Worm (Caenorhabditis elegans) whole organism, young adult: ENCODE results near the gene T13B5.9.

Experiments
- F23B12.7 ChIP-seq: sonication (generic microtip); optimal IDR thresholded peaks from 2 replicates; lab custom pipeline; 2017; ENCODE audit warnings: missing genetic modification characterization, mild to moderate bottlenecking, missing compliant biosample characterization, antibody characterized with exemption, moderate library complexity; ENCODE audit not compliant: insufficient read depth
- F33H1.4 ChIP-seq: fragments of 200-800 bp; sonication (Bioruptor generic); IDR thresholded peaks from 2 replicates; pipeline ENCODE4 v1.3.6; 2022; ENCODE audit warnings: missing genetic modification reagents, missing genetic modification characterization, missing compliant biosample characterization
- F39B2.1 ChIP-seq: fragments of 200-800 bp; sonication (Bioruptor generic); IDR thresholded peaks from 2 replicates; pipeline ENCODE4 v1.3.6; 2022; ENCODE audit warnings: missing genetic modification reagents, missing genetic modification characterization, missing compliant biosample characterization
- T07F8.4 ChIP-seq: sonication (generic microtip); optimal IDR thresholded peaks from 2 replicates; lab custom pipeline; 2016; ENCODE audit warnings: mild to moderate bottlenecking, missing genetic modification characterization, moderate library complexity, missing compliant biosample characterization
- Y56A3A.18 ChIP-seq: fragments of 200-800 bp; sonication (Bioruptor generic); IDR thresholded peaks from 2 replicates; pipeline ENCODE4 v1.3.6; 2022; ENCODE audit warnings: missing genetic modification reagents, missing genetic modification characterization, missing compliant biosample characterization
- aptf-2 ChIP-seq: fragments of 200-800 bp; sonication (Bioruptor generic); conservative IDR thresholded peaks from 2 replicates; pipeline ENCODE4 v1.3.6; 2022; ENCODE audit warnings: missing genetic modification reagents, missing genetic modification characterization, missing compliant biosample characterization
- cebp-1 ChIP-seq, 2 experiments: fragments of 200-800 bp in 1 of 2; sonication (Bioruptor generic) in 1 of 2; sonication (generic microtip) in 1 of 2; IDR thresholded peaks in 1 of 2; optimal IDR thresholded peaks in 1 of 2; 2 replicates each; pipeline versions ENCODE4 v1.3.6 to Lab custom; 2017 to 2022; ENCODE audit warnings: missing compliant biosample characterization in 2 of 2, missing genetic modification characterization in 2 of 2, mild to moderate bottlenecking in 1 of 2, missing genetic modification reagents in 1 of 2, moderate library complexity in 1 of 2
- ceh-40 ChIP-seq: fragments of 200-800 bp; sonication (Bioruptor generic); IDR thresholded peaks from 2 replicates; pipeline ENCODE4 v1.3.6; 2022; ENCODE audit warnings: missing genetic modification characterization, missing compliant biosample characterization
- ceh-79 ChIP-seq: sonication (generic microtip); optimal IDR thresholded peaks from 2 replicates; lab custom pipeline; 2017; ENCODE audit warnings: mild to moderate bottlenecking, missing genetic modification characterization, missing compliant biosample characterization
- ceh-91 ChIP-seq: fragments of 200-800 bp; sonication (Bioruptor generic); IDR thresholded peaks from 2 replicates; pipeline ENCODE4 v1.3.6; 2022; ENCODE audit warnings: missing genetic modification reagents, missing genetic modification characterization, missing compliant biosample characterization
- chd-7 ChIP-seq: sonication (generic microtip); optimal IDR thresholded peaks from 2 replicates; lab custom pipeline; 2016; ENCODE audit warnings: mild to moderate bottlenecking, missing genetic modification characterization, moderate library complexity, missing compliant biosample characterization
- dpl-1 ChIP-seq: fragments of 150-350 bp; optimal IDR thresholded peaks from 2 replicates; lab custom pipeline; 2014; ENCODE audit warnings: missing biosample characterization, missing genetic modification reagents, missing genetic modification characterization
- egl-18 ChIP-seq: fragments of 200-800 bp; sonication (Bioruptor generic); IDR thresholded peaks from 2 replicates; pipeline ENCODE4 v1.3.6; 2022; ENCODE audit warnings: missing genetic modification reagents, missing genetic modification characterization, missing compliant biosample characterization
- egl-44 ChIP-seq: fragments of 200-800 bp; sonication (Bioruptor generic); IDR thresholded peaks from 2 replicates; pipeline ENCODE4 v1.3.6; 2022; ENCODE audit warnings: missing genetic modification reagents, missing genetic modification characterization, missing compliant biosample characterization
- egrh-3 ChIP-seq: fragments of 200-800 bp; sonication (Bioruptor generic); IDR thresholded peaks from 2 replicates; pipeline ENCODE4 v1.3.6; 2022; ENCODE audit warnings: missing genetic modification reagents, missing genetic modification characterization, missing compliant biosample characterization
- ets-4 ChIP-seq: fragments of 200-800 bp; sonication (Bioruptor generic); optimal IDR thresholded peaks from 2 replicates; lab custom pipeline; 2018; ENCODE audit warnings: mild to moderate bottlenecking, missing genetic modification characterization, missing compliant biosample characterization
- hlh-26 ChIP-seq: fragments of 200-800 bp; sonication (Bioruptor generic); conservative IDR thresholded peaks from 2 replicates; pipeline ENCODE4 v1.3.6; 2022; ENCODE audit warnings: missing genetic modification reagents, missing genetic modification characterization, missing compliant biosample characterization
- hmg-1.2 ChIP-seq: fragments of 200-800 bp; sonication (Bioruptor generic); IDR thresholded peaks from 2 replicates; pipeline ENCODE4 v1.3.6; 2022; ENCODE audit warnings: missing genetic modification reagents, missing genetic modification characterization, missing compliant biosample characterization
- lag-1 ChIP-seq: fragments of 200-800 bp; sonication (Bioruptor generic); IDR thresholded peaks from 2 replicates; pipeline ENCODE4 v1.3.6; 2022; ENCODE audit warnings: missing genetic modification reagents, missing genetic modification characterization, missing compliant biosample characterization
- let-526 ChIP-seq: fragments of 200-800 bp; sonication (Bioruptor generic); IDR thresholded peaks from 2 replicates; pipeline ENCODE4 v1.3.6; 2022; ENCODE audit warnings: missing genetic modification reagents, missing genetic modification characterization, missing compliant biosample characterization
- madf-3 ChIP-seq: fragments of 200-800 bp; sonication (Bioruptor generic); IDR thresholded peaks from 2 replicates; pipeline ENCODE4 v1.3.6; 2022; ENCODE audit warnings: missing genetic modification reagents, missing genetic modification characterization, missing compliant biosample characterization
- mes-4 ChIP-seq: sonication (generic microtip); optimal IDR thresholded peaks from 2 replicates; lab custom pipeline; 2016; ENCODE audit warnings: missing genotype, missing genetic modification characterization, missing compliant biosample characterization
- mxl-1 ChIP-seq: sonication (generic microtip); optimal IDR thresholded peaks from 2 replicates; lab custom pipeline; 2016; ENCODE audit warnings: missing genetic modification characterization, missing compliant biosample characterization
- nfya-2 ChIP-seq: fragments of 200-800 bp; sonication (Bioruptor generic); IDR thresholded peaks from 2 replicates; pipeline ENCODE4 v1.3.6; 2022; ENCODE audit warnings: missing genetic modification reagents, missing genetic modification characterization, missing compliant biosample characterization
- nhr-80 ChIP-seq: sonication (generic microtip); optimal IDR thresholded peaks from 2 replicates; lab custom pipeline; 2016; ENCODE audit warnings: missing genetic modification characterization, missing compliant biosample characterization
- pbrm-1 ChIP-seq: fragments of 200-800 bp; sonication (Bioruptor generic); IDR thresholded peaks from 2 replicates; pipeline ENCODE4 v1.3.6; 2022; ENCODE audit warnings: missing genetic modification reagents, missing genetic modification characterization, missing compliant biosample characterization
- repo-1 ChIP-seq: sonication (generic microtip); optimal IDR thresholded peaks from 2 replicates; lab custom pipeline; 2017; ENCODE audit warnings: mild to moderate bottlenecking, missing genetic modification characterization, missing compliant biosample characterization
- rpc-1 ChIP-seq, 2 experiments: fragments of 150-350 bp in 1 of 2; sonication (generic microtip) in 1 of 2; optimal IDR thresholded peaks; 2 replicates each; lab custom pipeline; 2014 to 2018; ENCODE audit warnings: missing biosample characterization in 1 of 2, missing genetic modification characterization in 1 of 2, missing genetic modification reagents in 1 of 2, missing genotype in 1 of 2
- sdz-38 ChIP-seq: sonication (generic microtip); optimal IDR thresholded peaks from 2 replicates; lab custom pipeline; 2016; ENCODE audit warnings: missing genotype, missing genetic modification characterization, missing compliant biosample characterization
- snpc-1.1 ChIP-seq: sonication (generic microtip); optimal IDR thresholded peaks from 2 replicates; lab custom pipeline; 2017; ENCODE audit warnings: missing genetic modification characterization, mild to moderate bottlenecking, missing compliant biosample characterization, antibody characterized with exemption, moderate library complexity, missing genotype, missing genetic modification reagents; ENCODE audit not compliant: insufficient read depth
- snpc-1.3 ChIP-seq: sonication (generic microtip); optimal IDR thresholded peaks from 2 replicates; lab custom pipeline; 2017; ENCODE audit warnings: missing genetic modification characterization, mild to moderate bottlenecking, missing compliant biosample characterization, antibody characterized with exemption, moderate library complexity, missing genotype, missing genetic modification reagents; ENCODE audit not compliant: insufficient read depth
- tbp1 ChIP-seq: fragments of 200-800 bp; sonication (Bioruptor generic); optimal IDR thresholded peaks from 2 replicates; lab custom pipeline; 2018; ENCODE audit warnings: mild to moderate bottlenecking, missing genetic modification characterization, missing compliant biosample characterization
- zim-3 ChIP-seq: sonication (generic microtip); optimal IDR thresholded peaks from 2 replicates; lab custom pipeline; 2017; ENCODE audit warnings: mild to moderate bottlenecking, missing genetic modification characterization, moderate library complexity, missing compliant biosample characterization
- ztf-18 ChIP-seq: sonication (generic microtip); optimal IDR thresholded peaks from 2 replicates; lab custom pipeline; 2016; ENCODE audit warnings: missing genotype, mild to moderate bottlenecking, missing genetic modification characterization, missing compliant biosample characterization
- ztf-25 ChIP-seq: fragments of 200-800 bp; sonication (Bioruptor generic); IDR thresholded peaks from 2 replicates; pipeline ENCODE4 v1.3.6; 2022; ENCODE audit warnings: missing genetic modification reagents, missing genetic modification characterization, missing compliant biosample characterization
- ztf-28 ChIP-seq: fragments of 200-800 bp; sonication (Bioruptor generic); IDR thresholded peaks from 2 replicates; pipeline ENCODE4 v1.3.6; 2022; ENCODE audit warnings: missing genetic modification reagents, missing genetic modification characterization, missing compliant biosample characterization
- ztf-6 ChIP-seq: fragments of 200-800 bp; sonication (Bioruptor generic); IDR thresholded peaks from 2 replicates; pipeline ENCODE4 v1.3.6; 2022; ENCODE audit warnings: missing genetic modification reagents, missing genetic modification characterization, missing compliant biosample characterization

The T13B5.9 gene

DNA sequence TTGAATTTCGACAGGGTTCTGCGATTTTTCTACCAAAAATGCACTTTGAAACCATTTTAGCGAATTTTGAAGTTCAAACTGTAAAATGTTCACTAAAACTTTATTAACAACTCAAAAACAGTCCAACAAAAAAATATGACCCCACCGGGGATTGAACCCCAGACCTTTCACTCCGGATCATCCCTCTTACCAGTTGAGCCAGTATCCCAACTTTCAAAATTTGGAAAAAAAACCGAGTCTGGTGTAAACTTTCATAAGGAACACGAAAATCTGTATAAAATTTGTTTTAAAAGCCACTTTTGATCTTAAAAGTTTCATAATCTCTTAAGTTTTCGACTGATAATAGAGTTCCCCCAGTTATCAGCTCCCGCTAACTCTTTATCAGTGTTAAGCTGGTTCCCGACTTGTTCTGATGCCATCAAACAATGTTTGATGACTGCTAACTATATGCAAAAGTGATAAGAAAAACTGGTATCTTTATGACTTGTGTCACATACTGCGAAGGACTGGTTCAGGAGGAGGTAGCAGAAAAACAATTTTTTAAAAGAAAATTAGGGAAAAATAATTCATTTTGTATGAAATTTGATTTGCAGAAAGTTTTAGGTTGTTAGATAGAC, 717 bp downstream of the T13B5.9 start (continued):
- TF ChIP-seq cebp-1 (GFP tag; IDR thresholded peaks at IDR 0.05; lab: Robert Waterston, UW) (peak; percentile 27; the same call in 1 of the 2 replicates), cebp-1 (tag; optimal IDR thresholded peaks at IDR 0.05; lab: Kevin White, UChicago) (no peak), ztf-28 (GFP tag; lab: Robert Waterston, UW) (no peak), ceh-79 (tag; lab: Kevin White, UChicago) (no peak), chd-7 (tag; lab: Kevin White, UChicago) (no peak), ztf-25 (GFP tag; lab: Robert Waterston, UW) (no peak), F39B2.1 (GFP tag; lab: Robert Waterston, UW) (no peak), Y56A3A.18 (GFP tag; lab: Robert Waterston, UW) (no peak), egrh-3 (GFP tag; lab: Robert Waterston, UW) (no peak), ceh-91 (no peak), ztf-18 (tag; lab: Kevin White, UChicago) (no peak), let-526 (no peak), hmg-1.2 (GFP tag; lab: Robert Waterston, UW) (no peak), snpc-1.3 (tag; lab: Kevin White, UChicago) (no peak)

- TF ChIP-seq rpc-1 (optimal IDR thresholded peaks at IDR 0.05; lab: Kevin White, UChicago): peak; percentile 12
- TF ChIP-seq rpc-1 (tag; optimal IDR thresholded peaks at IDR 0.05; lab: Kevin White, UChicago): peak; percentile 55
- no peak for TF ChIP-seq nfya-2 (GFP tag; lab: Robert Waterston, UW)
- no peak for TF ChIP-seq dpl-1 (GFP tag; lab: Kevin White, UChicago)
- no peak for TF ChIP-seq mxl-1 (tag; lab: Kevin White, UChicago)
- TF ChIP-seq egl-18: no peak
- no peak for TF ChIP-seq sdz-38 (tag; lab: Kevin White, UChicago)
- no peak for TF ChIP-seq F33H1.4 (GFP tag; lab: Robert Waterston, UW)
- TF ChIP-seq tbp1 (GFP tag; lab: Kevin White, UChicago): peak; percentile 66
- no peak for TF ChIP-seq snpc-1.1 (tag; lab: Kevin White, UChicago)
- TF ChIP-seq T07F8.4: no peak
- TF ChIP-seq zim-3: no peak
- no peak for TF ChIP-seq hlh-26 (GFP tag; lab: Robert Waterston, UW)
- TF ChIP-seq F23B12.7 (tag; lab: Kevin White, UChicago): no peak
- TF ChIP-seq repo-1: no peak
- no peak for TF ChIP-seq madf-3
- TF ChIP-seq, all 124 proteins: peak for 2
These were observed 2.1 kb downstream of the T13B5.9 start for ce11 chrII:1102209-1102608.

DNA sequence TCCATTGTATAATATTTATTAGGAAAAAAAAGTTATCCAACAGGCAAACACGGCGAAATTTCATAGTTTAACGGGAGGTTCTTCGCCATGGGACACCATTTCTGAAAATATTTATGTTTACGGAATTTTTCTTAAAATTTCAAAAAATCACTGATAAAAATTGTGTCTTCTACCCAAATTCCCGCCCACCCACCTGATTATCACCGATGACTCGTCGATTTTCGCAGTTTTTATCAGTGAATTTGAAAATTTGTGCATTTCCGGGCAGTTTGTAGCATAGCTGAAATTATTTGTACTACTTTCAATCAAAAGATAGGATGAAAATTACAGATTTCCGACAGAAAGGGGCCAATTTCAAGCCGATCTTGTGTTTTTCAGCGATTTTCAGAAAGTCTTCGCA, 2.9 kb downstream of the T13B5.9 start:
- TF ChIP-seq egl-44 (GFP tag; lab: Robert Waterston, UW) (no peak), Y56A3A.18 (GFP tag; lab: Robert Waterston, UW) (no peak), ets-4 (peak; percentile 0), nhr-80 (tag; lab: Kevin White, UChicago) (peak; percentile 47)

ce11 chrII:1100719-1101118, 3.6 kb downstream of the T13B5.9 start, which contains the start of gene pho-14:
pho-14 (minus strand) TSS chrII:1100819.
- TF ChIP-seq mes-4 (tag; lab: Kevin White, UChicago): no peak
- no peak for TF ChIP-seq ztf-6
- no peak for TF ChIP-seq aptf-2 (GFP tag; lab: Robert Waterston, UW)
- no peak for TF ChIP-seq lag-1 (GFP tag; lab: Robert Waterston, UW)
- TF ChIP-seq pbrm-1 (GFP tag; lab: Robert Waterston, UW): no peak
- TF ChIP-seq ceh-40: no peak
- TF ChIP-seq, all 124 proteins: peak for 0
